Worm (Caenorhabditis elegans) whole organism, L4 larva: ENCODE results near the gene Y39A1A.10.

ENCODE experiments used
- D1046.2 ChIP-seq: fragments of 200-800 bp; sonication (Bioruptor generic); IDR thresholded peaks from 2 replicates; pipeline ENCODE4 v1.3.6; 2022; ENCODE audit warnings: missing genetic modification characterization, missing compliant biosample characterization
- F26F4.8 ChIP-seq: fragments of 200-800 bp; sonication (Bioruptor generic); conservative IDR thresholded peaks from 2 replicates; pipeline ENCODE4 v1.3.6; 2022; ENCODE audit warnings: missing genetic modification characterization, missing compliant biosample characterization
- F44E2.7 ChIP-seq: fragments of 200-800 bp; sonication (Bioruptor generic); IDR thresholded peaks from 2 replicates; pipeline ENCODE4 v2.1.2; 2022; ENCODE audit warnings: missing genetic modification characterization, missing compliant biosample characterization
- R02D3.7 ChIP-seq: fragments of 150-350 bp; sonication (generic microtip); optimal IDR thresholded peaks from 3 replicates; lab custom pipeline; 2014; ENCODE audit warnings: missing biosample characterization, missing genetic modification characterization
- T26A8.4 ChIP-seq: fragments of 200-800 bp; sonication (Bioruptor generic); IDR thresholded peaks from 2 replicates; pipeline ENCODE4 v1.3.6; 2022; ENCODE audit warnings: missing genetic modification characterization, missing compliant biosample characterization
- Y105C5A.15 ChIP-seq: fragments of 200-800 bp; sonication (Bioruptor generic); IDR thresholded peaks from 2 replicates; pipeline ENCODE4 v1.3.6; 2022; ENCODE audit warnings: missing genetic modification characterization, missing compliant biosample characterization
- Y48G9A.11 ChIP-seq: fragments of 200-800 bp; sonication (Bioruptor generic); IDR thresholded peaks from 2 replicates; pipeline ENCODE4 v1.3.6; 2022; ENCODE audit warnings: missing genetic modification reagents, missing genetic modification characterization, missing compliant biosample characterization
- aha-1 ChIP-seq: fragments of 150-350 bp; peaks from one replicate; lab custom pipeline; 2014; ENCODE audit warnings: missing biosample characterization, missing genetic modification characterization
- aly-2 ChIP-seq: sonication (generic microtip); optimal IDR thresholded peaks from 2 replicates; lab custom pipeline; 2018; ENCODE audit warnings: missing biosample characterization, missing genetic modification characterization
- ama-1 ChIP-seq: fragments of 150-350 bp; optimal IDR thresholded peaks from 2 replicates; lab custom pipeline; 2014; ENCODE audit warnings: inconsistent platforms, mixed read lengths
- arid-1 ChIP-seq: fragments of 200-800 bp; sonication (Bioruptor generic); conservative IDR thresholded peaks from 2 replicates; pipeline ENCODE4 v1.3.6; 2022; ENCODE audit warnings: missing genetic modification reagents, missing genetic modification characterization, missing compliant biosample characterization
- ceh-20 ChIP-seq: fragments of 200-800 bp; sonication (Bioruptor generic); IDR thresholded peaks from 2 replicates; pipeline ENCODE4 v1.3.6; 2022; ENCODE audit warnings: missing genetic modification reagents, missing genetic modification characterization, missing compliant biosample characterization
- ceh-62 ChIP-seq: sonication (generic microtip); optimal IDR thresholded peaks from 2 replicates; lab custom pipeline; 2017; ENCODE audit warnings: missing biosample characterization, missing genetic modification characterization
- ceh-82 ChIP-seq: sonication (generic microtip); optimal IDR thresholded peaks from 2 replicates; lab custom pipeline; 2017; ENCODE audit warnings: missing biosample characterization, missing genetic modification characterization
- cey-2 ChIP-seq: sonication (generic microtip); optimal IDR thresholded peaks from 3 replicates; lab custom pipeline; 2017; ENCODE audit warnings: missing genetic modification characterization, mild to moderate bottlenecking, missing compliant biosample characterization, antibody characterized with exemption, borderline replicate concordance; ENCODE audit not compliant: insufficient read depth
- daf-12 ChIP-seq: fragments of 150-350 bp; optimal IDR thresholded peaks from 2 replicates; lab custom pipeline; 2014; ENCODE audit warnings: missing biosample characterization, missing genetic modification reagents, missing genetic modification characterization
- daf-8 ChIP-seq: fragments of 200-800 bp; sonication (Bioruptor generic); IDR thresholded peaks from 2 replicates; pipeline ENCODE4 v1.3.6; 2022; ENCODE audit warnings: missing genetic modification characterization, missing compliant biosample characterization
- dmd-6 ChIP-seq: fragments of 200-800 bp; sonication (Bioruptor generic); IDR thresholded peaks from 2 replicates; pipeline ENCODE4 v1.3.6; 2022; ENCODE audit warnings: missing genetic modification reagents, missing genetic modification characterization, missing compliant biosample characterization
- duxl-1 ChIP-seq: sonication (generic microtip); optimal IDR thresholded peaks from 2 replicates; lab custom pipeline; 2016; ENCODE audit warnings: mild to moderate bottlenecking, missing genetic modification characterization, moderate library complexity, missing compliant biosample characterization; ENCODE audit not compliant: poor library complexity
- hif-1 ChIP-seq, 2 experiments: sonication (generic microtip); optimal IDR thresholded peaks; 2 replicates each; lab custom pipeline; 2016 to 2017; ENCODE audit warnings: missing compliant biosample characterization in 2 of 2, missing genetic modification characterization in 2 of 2, missing genetic modification reagents in 2 of 2, missing genotype in 2 of 2, mild to moderate bottlenecking in 1 of 2
- hlh-30 ChIP-seq: sonication (generic microtip); optimal IDR thresholded peaks from 2 replicates; lab custom pipeline; 2017; ENCODE audit warnings: antibody characterized with exemption, mild to moderate bottlenecking, missing genetic modification characterization, missing compliant biosample characterization; ENCODE audit not compliant: insufficient read depth
- jun-1 ChIP-seq: fragments of 150-350 bp; optimal IDR thresholded peaks from 2 replicates; lab custom pipeline; 2014; ENCODE audit warnings: missing biosample characterization, missing genetic modification reagents, missing genetic modification characterization
- lim-7 ChIP-seq: fragments of 200-800 bp; sonication (Bioruptor generic); IDR thresholded peaks from 2 replicates; pipeline ENCODE4 v1.3.6; 2022; ENCODE audit warnings: missing genetic modification characterization, missing compliant biosample characterization
- lin-1 ChIP-seq: fragments of 200-800 bp; sonication (Bioruptor generic); IDR thresholded peaks from 2 replicates; pipeline ENCODE4 v1.3.6; 2022; ENCODE audit warnings: missing genetic modification reagents, missing genetic modification characterization, missing compliant biosample characterization
- lin-13 ChIP-seq: fragments of 150-350 bp; optimal IDR thresholded peaks from 2 replicates; lab custom pipeline; 2014; ENCODE audit warnings: missing biosample characterization, missing genetic modification reagents, missing genetic modification characterization
- lin-29 ChIP-seq: fragments of 200-800 bp; sonication (Bioruptor generic); IDR thresholded peaks from 2 replicates; pipeline ENCODE4 v1.3.6; 2022; ENCODE audit warnings: missing genetic modification reagents, missing genetic modification characterization, missing compliant biosample characterization
- lin-38 ChIP-seq: fragments of 200-800 bp; sonication (Bioruptor generic); IDR thresholded peaks from 2 replicates; pipeline ENCODE4 v1.3.6; 2022; ENCODE audit warnings: missing genetic modification reagents, missing genetic modification characterization, missing compliant biosample characterization
- lsy-2 ChIP-seq, 2 experiments: fragments of 150-350 bp in 1 of 2; sonication (generic microtip) in 1 of 2; optimal IDR thresholded peaks; 2 replicates each; lab custom pipeline; 2014 to 2017; ENCODE audit warnings: missing biosample characterization in 2 of 2, missing genetic modification characterization in 2 of 2
- mdl-1 ChIP-seq, 2 experiments: fragments of 150-350 bp in 1 of 2; sonication (generic microtip) in 1 of 2; optimal IDR thresholded peaks; 2 replicates each; lab custom pipeline; 2014 to 2017; ENCODE audit warnings: missing biosample characterization in 2 of 2, missing genetic modification characterization in 2 of 2
- mxl-2 ChIP-seq: fragments of 200-800 bp; sonication (Bioruptor generic); conservative IDR thresholded peaks from 2 replicates; pipeline ENCODE4 v1.3.6; 2022; ENCODE audit warnings: missing genetic modification reagents, missing genetic modification characterization, missing compliant biosample characterization
- mxl-3 ChIP-seq: fragments of 200-800 bp; sonication (Bioruptor generic); optimal IDR thresholded peaks from 2 replicates; lab custom pipeline; 2018; ENCODE audit warnings: mild to moderate bottlenecking, missing genetic modification characterization, missing compliant biosample characterization
- nhr-111 ChIP-seq: fragments of 200-800 bp; sonication (Bioruptor generic); optimal IDR thresholded peaks from 2 replicates; lab custom pipeline; 2018; ENCODE audit warnings: mild to moderate bottlenecking, missing genetic modification characterization, missing compliant biosample characterization
- nhr-25 ChIP-seq: sonication (generic microtip); optimal IDR thresholded peaks from 2 replicates; lab custom pipeline; 2017; ENCODE audit warnings: missing genetic modification characterization, mild to moderate bottlenecking, missing compliant biosample characterization, antibody characterized with exemption, moderate library complexity, borderline replicate concordance; ENCODE audit not compliant: insufficient read depth
- nhr-41 ChIP-seq: fragments of 200-800 bp; sonication (Bioruptor generic); IDR thresholded peaks from 2 replicates; pipeline ENCODE4 v1.3.6; 2022; ENCODE audit warnings: missing genetic modification reagents, missing genetic modification characterization, missing compliant biosample characterization
- nhr-42 ChIP-seq: fragments of 200-800 bp; sonication (Bioruptor generic); IDR thresholded peaks from 2 replicates; pipeline ENCODE4 v1.3.6; 2022; ENCODE audit warnings: missing genetic modification characterization, missing compliant biosample characterization
- nhr-76 ChIP-seq: fragments of 150-350 bp; optimal IDR thresholded peaks from 2 replicates; lab custom pipeline; 2014; ENCODE audit warnings: missing biosample characterization, missing genetic modification characterization
- php-3 ChIP-seq: fragments of 200-800 bp; sonication (Bioruptor generic); IDR thresholded peaks from 2 replicates; pipeline ENCODE4 v1.3.6; 2022; ENCODE audit warnings: missing genetic modification reagents, missing genetic modification characterization, missing compliant biosample characterization
- pqm-1 ChIP-seq: sonication (generic microtip); optimal IDR thresholded peaks from 2 replicates; lab custom pipeline; 2017; ENCODE audit warnings: missing biosample characterization, missing genetic modification characterization
- rbr-2 ChIP-seq: sonication (generic microtip); optimal IDR thresholded peaks from 2 replicates; lab custom pipeline; 2016; ENCODE audit warnings: missing genotype, missing genetic modification characterization, missing compliant biosample characterization
- saeg-2 ChIP-seq: fragments of 200-800 bp; sonication (Bioruptor generic); IDR thresholded peaks from 2 replicates; pipeline ENCODE4 v1.3.6; 2022; ENCODE audit warnings: missing genetic modification reagents, missing genetic modification characterization, missing compliant biosample characterization
- set-16 ChIP-seq: fragments of 200-800 bp; sonication (Bioruptor generic); IDR thresholded peaks from 2 replicates; pipeline ENCODE4 v1.3.6; 2022; ENCODE audit warnings: missing genetic modification reagents, missing genetic modification characterization, missing compliant biosample characterization
- skn-1 ChIP-seq: fragments of 150-350 bp; optimal IDR thresholded peaks from 2 replicates; lab custom pipeline; 2014; ENCODE audit warnings: missing biosample characterization, missing genetic modification characterization
- snpc-1.2 ChIP-seq: fragments of 200-800 bp; sonication (Bioruptor generic); IDR thresholded peaks from 2 replicates; pipeline ENCODE4 v1.3.6; 2022; ENCODE audit warnings: missing genetic modification reagents, missing genetic modification characterization, missing compliant biosample characterization
- spr-1 ChIP-seq: sonication (generic microtip); optimal IDR thresholded peaks from 2 replicates; lab custom pipeline; 2016; ENCODE audit warnings: mild to moderate bottlenecking, missing genetic modification characterization, missing compliant biosample characterization
- tag-97 ChIP-seq: fragments of 200-800 bp; sonication (Bioruptor generic); IDR thresholded peaks from 2 replicates; pipeline ENCODE4 v1.3.6; 2022; ENCODE audit warnings: missing genetic modification characterization, missing compliant biosample characterization
- unc-130 ChIP-seq: sonication (generic microtip); optimal IDR thresholded peaks from 2 replicates; lab custom pipeline; 2016; ENCODE audit warnings: missing genetic modification reagents, missing genetic modification characterization, missing compliant biosample characterization
- unc-62 ChIP-seq, 3 experiments: fragments of 150-350 bp in 1 of 3; sonication (generic microtip); optimal IDR thresholded peaks in 2 of 3; peaks in 1 of 3; 1 replicate in 1 of 3; 2 replicates in 2 of 3; lab custom pipeline; 2014 to 2017; ENCODE audit warnings: missing biosample characterization in 3 of 3, missing genetic modification characterization in 3 of 3, missing genetic modification reagents in 3 of 3, missing genotype in 1 of 3
- zfp-2 ChIP-seq: sonication (generic microtip); optimal IDR thresholded peaks from 2 replicates; lab custom pipeline; 2016; ENCODE audit warnings: mild to moderate bottlenecking, missing genetic modification characterization, missing compliant biosample characterization
- zip-11 ChIP-seq: fragments of 200-800 bp; sonication (Bioruptor generic); IDR thresholded peaks from 2 replicates; pipeline ENCODE4 v1.3.6; 2022; ENCODE audit warnings: missing genetic modification characterization, missing compliant biosample characterization
- zip-2 ChIP-seq: fragments of 150-350 bp; optimal IDR thresholded peaks from 2 replicates; lab custom pipeline; 2014; ENCODE audit warnings: missing biosample characterization, missing genetic modification characterization

Y39A1A.10 gene

ce11 chrIII:10599699-10600098, 32.8 kb upstream of the Y39A1A.10 start (continued):
- TF ChIP-seq Y105C5A.15 (GFP tag; lab: Robert Waterston, UW) (no peak), unc-62 (GFP tag; optimal IDR thresholded peaks at IDR 0.05 in 1 of 2; lab: Kevin White, UChicago) (peak in 1 of 2 experiments; percentile 78), unc-62 (tag; optimal IDR thresholded peaks at IDR 0.05; lab: Kevin White, UChicago) (no peak), unc-130 (GFP tag; lab: Kevin White, UChicago) (no peak), rbr-2 (tag; lab: Kevin White, UChicago) (peak; percentile 54), mdl-1 (tag; optimal IDR thresholded peaks at IDR 0.05; lab: Kevin White, UChicago) (peak in 1 of 2 experiments; percentile 50), ama-1 (lab: Kevin White, UChicago) (no peak), cey-2 (tag; lab: Kevin White, UChicago) (no peak), nhr-111 (no peak), aha-1 (peak; percentile 94), hlh-30 (tag; lab: Kevin White, UChicago) (peak; percentile 99), R02D3.7 (tag; lab: Kevin White, UChicago) (no peak), snpc-1.2 (GFP tag; lab: Robert Waterston, UW) (no peak), daf-8 (no peak), Y48G9A.11 (GFP tag; lab: Robert Waterston, UW) (no peak), lin-1 (no peak), dmd-6 (GFP tag; lab: Robert Waterston, UW) (peak; percentile 52; the same call in 1 of the 2 replicates), zip-2 (tag; lab: Kevin White, UChicago) (no peak), lin-13 (GFP tag; lab: Kevin White, UChicago) (peak; percentile 66), php-3 (GFP tag; lab: Robert Waterston, UW) (no peak), lsy-2 (tag; optimal IDR thresholded peaks at IDR 0.05; lab: Kevin White, UChicago) (peak in 1 of 2 experiments; percentile 81), ceh-20 (GFP tag; lab: Robert Waterston, UW) (no peak), jun-1 (tag; lab: Kevin White, UChicago) (no peak), mxl-2 (GFP tag; lab: Robert Waterston, UW) (no peak), spr-1 (no peak), nhr-42 (GFP tag; lab: Robert Waterston, UW) (no peak), ceh-62 (tag; lab: Kevin White, UChicago) (no peak), D1046.2 (GFP tag; lab: Robert Waterston, UW) (no peak), pqm-1 (tag; lab: Kevin White, UChicago) (no peak), arid-1 (GFP tag; lab: Robert Waterston, UW) (peak; percentile 55; the same call in 1 of the 2 replicates), tag-97 (GFP tag; lab: Robert Waterston, UW) (no peak), nhr-76 (tag; lab: Kevin White, UChicago) (no peak), set-16 (GFP tag; lab: Robert Waterston, UW) (no peak), saeg-2 (GFP tag; lab: Robert Waterston, UW) (no peak), zip-11 (no peak), daf-12 (tag; lab: Kevin White, UChicago) (no peak), mxl-3 (GFP tag; lab: Kevin White, UChicago) (no peak), ceh-82 (no peak), duxl-1 (tag; lab: Kevin White, UChicago) (peak; percentile 31), lim-7 (GFP tag; lab: Robert Waterston, UW) (no peak), hif-1 (tag; optimal IDR thresholded peaks at IDR 0.05; lab: Kevin White, UChicago) (peak in 1 of 2 experiments; percentile 44), F44E2.7 (GFP tag; lab: Robert Waterston, UW) (no peak), zfp-2 (tag; lab: Kevin White, UChicago) (no peak), F26F4.8 (GFP tag; lab: Robert Waterston, UW) (no peak), lin-38 (GFP tag; lab: Robert Waterston, UW) (peak; percentile 62), nhr-41 (GFP tag; lab: Robert Waterston, UW) (no peak), skn-1 (tag; lab: Kevin White, UChicago) (no peak), aly-2 (tag; lab: Kevin White, UChicago) (no peak), lin-29 (GFP tag; lab: Robert Waterston, UW) (no peak), nhr-25 (tag; lab: Kevin White, UChicago) (no peak), T26A8.4 (GFP tag; lab: Robert Waterston, UW) (peak; percentile 55; the same call in 1 of the 2 replicates)
- TF ChIP-seq, all 104 proteins: peak for 27
